Fruit fly (Drosophila melanogaster): ENCODE measurements around the gene CG32276.

DNA sequence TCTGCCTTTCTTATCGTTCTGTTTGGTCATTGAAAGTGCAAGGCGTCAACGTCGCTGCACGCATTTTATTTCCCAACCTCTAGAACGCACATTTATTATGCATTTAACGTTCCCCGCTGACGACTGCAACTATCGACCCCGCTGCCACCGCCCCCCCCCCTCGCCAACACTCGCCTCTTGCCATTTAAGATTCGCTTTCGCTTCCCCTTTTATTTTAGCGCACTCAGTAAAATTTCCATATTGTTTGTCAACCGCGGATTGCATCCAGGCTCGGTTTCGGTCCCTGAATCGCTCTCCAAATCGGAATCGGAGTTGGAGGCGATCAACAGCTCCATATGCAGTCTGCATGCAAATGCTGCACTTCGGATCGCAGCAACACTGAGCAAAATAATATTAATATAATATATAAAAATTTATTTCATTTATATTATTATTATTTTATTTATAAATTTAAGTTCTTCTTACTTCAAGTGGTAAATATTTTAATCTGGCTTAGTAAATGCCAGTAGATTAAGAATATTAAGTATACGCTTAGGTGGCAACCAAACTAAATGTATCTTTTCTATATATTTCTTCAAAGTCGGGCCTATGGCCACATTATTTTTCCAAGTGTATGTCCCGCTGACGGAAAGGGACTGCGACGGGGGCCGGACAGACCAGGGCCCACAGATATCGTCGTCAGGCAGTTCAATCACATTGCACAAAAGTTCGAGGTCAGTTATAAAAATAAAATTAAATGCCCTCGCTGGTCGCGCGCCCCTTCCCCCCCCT, 41.9 kb upstream of the CG32276 start:
- TF ChIP-seq CG8478 (optimal IDR thresholded peaks at IDR 0.05) (no peak), CTCF (optimal IDR thresholded peaks at IDR 0.05) (no peak)
